Fruit fly (Drosophila melanogaster) whole organism, pupa: ENCODE data around the gene CG33912.

Source experiments
- CG10348 ChIP-seq: fragments of 200-800 bp; sonication (Bioruptor generic); IDR thresholded peaks from 2 replicates; pipeline ENCODE4 v1.3.6; 2022; ENCODE audit warnings: missing biosample characterization, missing genetic modification characterization
- CG12605 ChIP-seq: fragments of 200-800 bp; sonication (Bioruptor generic); IDR thresholded peaks from 2 replicates; pipeline ENCODE4 v1.3.6; 2022; ENCODE audit warnings: missing biosample characterization, missing genetic modification characterization
- CG13204 ChIP-seq: fragments of 200-800 bp; sonication (Bioruptor generic); optimal IDR thresholded peaks from 2 replicates; lab custom pipeline; 2018; ENCODE audit warnings: missing biosample characterization, mild to moderate bottlenecking, missing genetic modification characterization, moderate library complexity
- CG14655 ChIP-seq: fragments of 200-800 bp; sonication (Bioruptor generic); optimal IDR thresholded peaks from 3 replicates; lab custom pipeline; 2017; ENCODE audit warnings: mild to moderate bottlenecking, missing biosample characterization, missing genetic modification reagents, missing genetic modification characterization
- CG15710 ChIP-seq: fragments of 200-800 bp; sonication (Bioruptor generic); optimal IDR thresholded peaks from 2 replicates; lab custom pipeline; 2018; ENCODE audit warnings: missing biosample characterization, mild to moderate bottlenecking, missing genetic modification characterization, moderate library complexity
- CG17806 ChIP-seq: fragments of 200-800 bp; sonication (Bioruptor generic); optimal IDR thresholded peaks from 2 replicates; lab custom pipeline; 2018; ENCODE audit warnings: missing biosample characterization, mild to moderate bottlenecking, missing genetic modification characterization, moderate library complexity
- CG32121 ChIP-seq: fragments of 200-800 bp; sonication (Bioruptor generic); IDR thresholded peaks from 2 replicates; pipeline ENCODE4 v1.3.6; 2022; ENCODE audit warnings: missing biosample characterization, missing genetic modification characterization
- CG34367 ChIP-seq: fragments of 200-800 bp; sonication (Bioruptor generic); optimal IDR thresholded peaks from 2 replicates; lab custom pipeline; 2018; ENCODE audit warnings: missing biosample characterization, mild to moderate bottlenecking, missing genetic modification characterization
- CG4496 ChIP-seq: fragments of 200-800 bp; sonication (Bioruptor generic); IDR thresholded peaks from 3 replicates; pipeline ENCODE4 v1.3.6; 2022; ENCODE audit warnings: missing biosample characterization, missing genetic modification characterization
- CG8159 ChIP-seq: fragments of 200-800 bp; sonication (Bioruptor generic); optimal IDR thresholded peaks from 3 replicates; lab custom pipeline; 2018; ENCODE audit warnings: missing biosample characterization, mild to moderate bottlenecking, missing genetic modification characterization, moderate library complexity
- CG8301 ChIP-seq: fragments of 200-800 bp; sonication (Bioruptor generic); optimal IDR thresholded peaks from 2 replicates; lab custom pipeline; 2018; ENCODE audit warnings: missing biosample characterization, mild to moderate bottlenecking, missing genetic modification characterization
- CG9948 ChIP-seq: fragments of 200-800 bp; sonication (Bioruptor generic); optimal IDR thresholded peaks from 2 replicates; lab custom pipeline; 2018; ENCODE audit warnings: missing biosample characterization, mild to moderate bottlenecking, missing genetic modification characterization, moderate library complexity
- D1 ChIP-seq: fragments of 200-800 bp; sonication (Bioruptor generic); optimal IDR thresholded peaks from 2 replicates; lab custom pipeline; 2018; ENCODE audit warnings: missing biosample characterization, mild to moderate bottlenecking, missing genetic modification characterization, moderate library complexity
- EcR ChIP-seq: fragments of 200-800 bp; sonication (Bioruptor generic); optimal IDR thresholded peaks from 3 replicates; lab custom pipeline; 2019; ENCODE audit warnings: missing biosample characterization, missing genetic modification characterization, mild to moderate bottlenecking, moderate library complexity, missing genetic modification reagents
- Ets98B ChIP-seq: fragments of 200-800 bp; sonication (Bioruptor generic); IDR thresholded peaks from 2 replicates; pipeline ENCODE4 v1.3.6; 2022; ENCODE audit warnings: missing biosample characterization, missing genetic modification characterization
- Pif1A ChIP-seq: fragments of 200-800 bp; sonication (Bioruptor generic); optimal IDR thresholded peaks from 3 replicates; lab custom pipeline; 2016; ENCODE audit warnings: missing biosample characterization, missing genetic modification characterization
- Pif1B ChIP-seq: fragments of 200-800 bp; sonication (Bioruptor generic); optimal IDR thresholded peaks from 3 replicates; lab custom pipeline; 2016; ENCODE audit warnings: missing biosample characterization, missing genetic modification characterization
- Snoo ChIP-seq: fragments of 200-800 bp; sonication (Bioruptor generic); optimal IDR thresholded peaks from 3 replicates; lab custom pipeline; 2017; ENCODE audit warnings: missing biosample characterization, mild to moderate bottlenecking, missing genetic modification characterization, inconsistent platforms
- fd96Ca ChIP-seq: fragments of 200-800 bp; sonication (Bioruptor generic); IDR thresholded peaks from 3 replicates; pipeline ENCODE4 v1.3.6; 2022; ENCODE audit warnings: missing biosample characterization, missing genetic modification characterization
- gl ChIP-seq: fragments of 200-800 bp; sonication (Bioruptor generic); optimal IDR thresholded peaks from 2 replicates; lab custom pipeline; 2018; ENCODE audit warnings: missing biosample characterization, mild to moderate bottlenecking, missing genetic modification characterization
- rn ChIP-seq: fragments of 200-800 bp; sonication (Bioruptor generic); IDR thresholded peaks from 2 replicates; pipeline ENCODE4 v1.3.6; 2022; ENCODE audit warnings: missing biosample characterization, missing genetic modification characterization

CG33912 gene

DNA sequence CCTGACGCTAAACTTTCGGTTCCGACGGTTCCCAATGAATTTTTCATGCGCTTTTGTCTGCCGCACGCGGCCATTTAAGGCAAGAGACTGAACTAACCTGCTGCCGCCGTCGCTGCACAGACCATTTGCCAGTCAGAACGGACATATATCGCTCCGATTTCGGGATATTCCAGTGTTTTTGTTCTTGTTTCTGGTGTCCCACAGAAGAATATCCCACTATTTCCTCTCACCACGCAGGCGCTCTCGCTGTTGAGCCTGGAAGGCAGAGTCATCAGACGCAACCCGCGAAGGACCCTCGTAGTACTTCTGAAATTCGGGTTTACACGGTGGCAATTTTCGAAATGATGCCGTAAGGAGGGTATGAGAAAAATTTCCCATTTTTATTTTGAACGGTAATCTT lies 36.4 kb downstream of the CG33912 start, which contains the start of gene cmpy:
cmpy (minus strand) TSS at position 101 of the 400 bp plus-strand sequence.
- no peak for TF ChIP-seq fd96Ca (GFP tag; lab: Robert Waterston, UW)
- no peak for TF ChIP-seq EcR
- TF ChIP-seq gl (tag; lab: Kevin White, UChicago) = no peak
- no peak for TF ChIP-seq CG8301 (tag; lab: Kevin White, UChicago)
- no peak for TF ChIP-seq CG32121 (GFP tag; lab: Robert Waterston, UW)
- TF ChIP-seq CG17806 (tag; lab: Kevin White, UChicago) = no peak
- TF ChIP-seq Snoo (tag; lab: Kevin White, UChicago) = no peak
- TF ChIP-seq CG15710 = no peak
- TF ChIP-seq CG9948 (tag; lab: Kevin White, UChicago) = no peak
- no peak for TF ChIP-seq CG13204 (GFP tag; lab: Kevin White, UChicago)
- TF ChIP-seq Pif1A (GFP tag; lab: Kevin White, UChicago) = no peak
- TF ChIP-seq CG10348 = no peak
- TF ChIP-seq CG12605 (GFP tag; lab: Robert Waterston, UW) = no peak
- TF ChIP-seq CG34367 (tag; lab: Kevin White, UChicago) = no peak
- no peak for TF ChIP-seq CG8159
- TF ChIP-seq rn = no peak
- TF ChIP-seq CG14655 (GFP tag; lab: Kevin White, UChicago) = no peak
- TF ChIP-seq Pif1B (GFP tag; lab: Kevin White, UChicago) = no peak
- TF ChIP-seq Ets98B = no peak

DNA sequence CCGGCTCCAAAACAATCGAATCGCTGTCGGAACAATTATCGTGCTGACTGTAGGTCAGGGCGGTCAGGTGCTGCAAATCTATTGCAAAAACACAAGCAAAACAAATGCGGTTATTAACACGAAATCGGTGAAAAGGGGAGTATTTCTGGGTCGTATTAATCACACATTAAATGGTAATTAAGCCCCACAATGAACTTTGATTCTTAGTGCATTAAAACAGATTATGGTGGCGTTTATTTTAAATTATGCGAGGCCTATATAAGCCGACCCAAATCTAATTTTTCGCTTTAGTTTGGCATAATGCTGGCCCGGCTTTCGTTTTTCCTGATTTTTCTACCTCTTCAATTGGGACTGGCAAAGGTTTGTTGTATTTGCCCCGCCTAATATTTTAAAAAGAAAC lies 41.7 kb downstream of the CG33912 start, which contains the start of gene CG34260:
CG34260 (plus strand) TSS at position 301 of the 400 bp plus-strand sequence.
- no peak for TF ChIP-seq EcR
- TF ChIP-seq Ets98B = no peak
- TF ChIP-seq CG4496 = no peak

DNA sequence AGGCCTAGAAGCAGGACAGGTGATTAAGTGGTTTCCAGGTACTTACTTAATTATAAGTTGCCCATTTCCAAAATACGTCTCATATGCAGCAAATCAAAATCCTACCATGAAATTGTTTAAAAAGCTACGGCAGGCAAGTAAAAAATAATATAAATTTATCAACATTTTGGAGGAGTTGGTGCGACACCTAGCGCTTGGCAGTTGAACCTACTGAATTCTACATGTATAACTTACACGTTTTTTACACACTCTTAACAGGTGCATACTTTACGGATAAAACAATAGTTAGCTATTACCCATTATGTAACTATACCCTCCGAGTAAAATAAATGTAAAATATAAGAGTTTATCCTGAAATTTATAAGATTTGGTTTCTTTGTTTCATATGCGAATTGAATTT lies 44.1 kb downstream of the CG33912 start:
- peak; percentile 39 for TF ChIP-seq D1
- peak; percentile 11 for TF ChIP-seq CG14655 (GFP tag; lab: Kevin White, UChicago)
- no peak for TF ChIP-seq Snoo (tag; lab: Kevin White, UChicago)

DNA sequence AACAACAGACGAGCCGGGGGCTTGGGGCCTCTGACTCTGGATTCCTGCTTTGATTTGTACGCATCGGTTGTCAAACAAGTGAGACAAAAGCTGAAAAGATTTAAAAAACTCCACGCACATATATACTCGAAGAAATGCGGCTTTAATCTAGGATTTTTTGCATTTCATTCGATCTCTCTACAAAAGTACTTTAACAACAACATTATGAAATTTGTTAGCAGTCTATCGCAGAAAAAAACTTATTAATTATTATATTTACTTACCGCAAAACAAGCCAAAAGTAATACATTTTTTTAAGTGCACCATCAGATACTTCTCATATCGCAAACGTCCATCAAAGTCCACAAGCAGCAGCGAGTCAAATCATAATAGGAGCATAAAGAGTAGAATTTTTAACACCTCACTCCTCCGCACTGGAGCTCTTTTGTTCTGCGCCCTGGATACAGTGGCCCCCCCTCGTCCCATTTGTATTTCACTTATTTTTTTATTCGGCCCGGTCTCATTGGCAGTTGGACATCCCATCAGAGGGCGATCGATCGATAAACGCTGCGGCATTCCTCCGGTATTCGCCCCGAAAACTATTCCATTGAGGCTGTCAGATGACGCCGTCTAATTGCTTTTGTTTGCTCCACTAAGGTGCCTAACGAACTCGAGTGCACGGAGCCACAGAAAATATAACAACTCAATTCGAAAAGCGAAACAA lies 44.9 kb downstream of the CG33912 start:
- TF ChIP-seq CG13204 (GFP tag; lab: Kevin White, UChicago) (no peak), CG17806 (tag; lab: Kevin White, UChicago) (no peak), Pif1A (GFP tag; lab: Kevin White, UChicago) (no peak), CG8301 (tag; lab: Kevin White, UChicago) (no peak), rn (no peak), Ets98B (no peak), CG12605 (GFP tag; lab: Robert Waterston, UW) (no peak), CG32121 (GFP tag; lab: Robert Waterston, UW) (no peak), CG8159 (no peak)

DNA sequence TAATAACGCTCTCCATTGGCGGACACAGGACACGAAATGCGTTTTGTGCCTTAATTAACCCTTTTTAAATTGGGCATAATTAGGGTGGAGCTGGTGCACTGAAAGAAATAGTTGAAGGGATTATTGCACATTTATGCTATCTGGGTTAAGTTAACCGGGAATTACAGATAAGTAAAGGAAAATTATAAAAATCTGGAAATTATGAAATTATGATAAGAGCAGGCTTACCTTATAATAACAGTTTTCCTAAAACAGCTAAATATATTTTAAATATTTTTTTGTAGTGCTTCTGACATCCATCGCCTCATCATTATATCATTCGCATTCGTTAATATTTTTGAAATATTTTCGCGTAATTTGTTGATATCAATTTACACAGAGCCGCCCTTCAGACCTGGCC lies 48.3 kb downstream of the CG33912 start:
- TF ChIP-seq EcR (no peak), CG8159 (peak; percentile 40)
